Fruit fly (Drosophila melanogaster): ENCODE data around the gene Vps36.

- no peak for TF ChIP-seq Crg-1 (GFP tag; optimal IDR thresholded peaks at IDR 0.05)
- no peak for TF ChIP-seq kay (GFP tag; ENCODE audit: borderline replicate concordance)
- no peak for TF ChIP-seq tj (GFP tag; optimal IDR thresholded peaks at IDR 0.05)
- TF ChIP-seq cnc (optimal IDR thresholded peaks at IDR 0.05): no peak
Observed at dm6 chr3L:13479609-13480240, 33.2 kb downstream of the Vps36 start.

All from whole organism, adult.